Worm (Caenorhabditis elegans) whole organism, dauer: ENCODE measurements around the gene Y75B8A.13.
"Not testable (repeated sequence)": the region's sequence is repeated elsewhere in the genome, so short reads cannot be mapped to it uniquely, and the experiment has no call there.

Experiments used
- unc-62 ChIP-seq: sonication (generic microtip); optimal IDR thresholded peaks from 2 replicates; lab custom pipeline; 2017; ENCODE audit warnings: missing biosample characterization, missing genetic modification reagents, missing genetic modification characterization

Gene Y75B8A.13

ce11 chrIII:12220820-12221219 lies 5.3 kb upstream of the Y75B8A.13 start:
- TF ChIP-seq unc-62 (GFP tag; lab: Kevin White, UChicago), result no peak

DNA sequence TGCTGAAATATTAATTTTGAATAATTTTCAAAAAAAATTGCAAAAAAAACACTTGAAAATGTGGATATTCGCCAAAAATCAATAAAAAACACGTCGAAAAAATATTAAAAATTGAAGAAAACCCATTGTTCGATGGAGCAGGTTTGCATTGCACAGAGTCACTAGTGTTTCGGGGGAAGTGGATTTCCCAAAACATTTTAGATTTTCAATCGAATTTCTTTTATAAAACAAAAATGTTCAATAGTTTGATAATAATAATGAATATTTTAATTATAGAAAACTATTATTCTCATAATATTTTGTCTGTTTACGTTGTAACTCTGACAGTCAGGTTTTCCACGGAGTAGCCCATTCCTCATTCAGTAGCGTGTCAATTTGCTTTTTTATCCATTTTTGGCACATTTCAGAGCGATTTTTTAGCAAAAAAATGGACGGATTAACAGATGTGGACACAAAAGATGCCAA lies 3.2 kb upstream of the Y75B8A.13 start, which contains the start of the genes gex-4 and gphr-1:
gex-4 (minus strand) TSS at position 2 of the 465 bp plus-strand sequence.
gphr-1 (plus strand) TSS at position 415 of the 465 bp plus-strand sequence.
- no peak for TF ChIP-seq unc-62 (GFP tag; lab: Kevin White, UChicago)

DNA sequence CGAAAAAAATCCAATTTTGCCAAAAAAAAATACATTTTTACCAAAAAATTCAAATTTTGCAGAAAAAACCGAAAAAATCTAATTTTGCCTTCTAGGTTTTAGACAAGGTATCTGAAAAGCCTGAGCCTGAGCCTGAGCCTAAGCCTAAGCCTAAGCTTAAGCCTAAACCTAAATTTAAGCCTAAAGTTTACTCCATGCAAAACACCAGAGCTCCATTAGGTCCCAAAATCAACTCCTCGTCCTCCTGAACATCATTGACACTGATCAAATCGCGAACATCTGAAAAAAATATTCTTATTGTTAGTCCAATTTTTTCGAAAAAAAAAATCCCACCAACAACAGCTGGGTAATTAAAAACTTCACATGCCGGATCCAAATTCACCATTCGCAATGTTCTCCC lies 2.6 kb upstream of the Y75B8A.13 start:
- no peak for TF ChIP-seq unc-62 (GFP tag; lab: Kevin White, UChicago)

ce11 chrIII:12207574-12207973 lies 7.9 kb downstream of the Y75B8A.13 start:
- no peak for TF ChIP-seq unc-62 (GFP tag; lab: Kevin White, UChicago)

- no peak for TF ChIP-seq unc-62 (GFP tag; lab: Kevin White, UChicago)
Measured at ce11 chrIII:12205271-12205670, 10.2 kb downstream of the Y75B8A.13 start.

ce11 chrIII:12202437-12202836 lies 13.1 kb downstream of the Y75B8A.13 start, which contains the start of gene osm-12:
Gene osm-12, minus strand, starts transcription at chrIII:12202537.
- no peak for TF ChIP-seq unc-62 (GFP tag; lab: Kevin White, UChicago)

ce11 chrIII:12198135-12198534 lies 17.4 kb downstream of the Y75B8A.13 start:
- no peak for TF ChIP-seq unc-62 (GFP tag; lab: Kevin White, UChicago)

ce11 chrIII:12195991-12196390 lies 19.5 kb downstream of the Y75B8A.13 start:
- TF ChIP-seq unc-62 (GFP tag; lab: Kevin White, UChicago), result no peak

DNA sequence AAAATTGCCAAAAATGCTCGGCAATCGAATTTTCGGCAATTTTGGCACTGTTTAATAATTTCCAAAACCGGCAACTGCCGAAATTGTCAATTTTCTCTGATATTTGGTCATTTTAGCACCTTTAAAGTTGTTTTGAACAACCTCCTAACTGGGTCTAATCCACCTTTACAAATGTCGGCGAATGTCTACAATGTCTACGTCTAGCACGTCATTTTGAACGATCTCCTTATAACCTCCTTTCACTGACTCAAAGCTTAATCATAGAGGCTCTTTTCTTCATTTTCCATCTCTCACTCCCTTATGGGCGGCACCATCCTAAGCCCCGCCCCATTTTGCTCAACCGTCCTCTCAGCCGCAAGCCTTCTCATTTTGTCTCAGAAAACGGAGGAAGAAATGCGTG lies 21.3 kb downstream of the Y75B8A.13 start, which contains the start of gene Y75B8A.44:
Y75B8A.44 (plus strand) TSS at position 301 of the 400 bp plus-strand sequence.
- no peak for TF ChIP-seq unc-62 (GFP tag; lab: Kevin White, UChicago)

ce11 chrIII:12188236-12188635 lies 27.3 kb downstream of the Y75B8A.13 start:
- TF ChIP-seq unc-62 (GFP tag; lab: Kevin White, UChicago), result no peak

ce11 chrIII:12186111-12186510 lies 29.4 kb downstream of the Y75B8A.13 start, which contains the start of gene lury-1:
Gene lury-1, plus strand, starts transcription at chrIII:12186411.
- TF ChIP-seq unc-62 (GFP tag; lab: Kevin White, UChicago), result no peak

- no peak for TF ChIP-seq unc-62 (GFP tag; lab: Kevin White, UChicago)
Measured at ce11 chrIII:12182919-12183318, 32.6 kb downstream of the Y75B8A.13 start, which contains the start of gene Y75B8A.10. Gene Y75B8A.10, minus strand, starts transcription at chrIII:12183019.

DNA sequence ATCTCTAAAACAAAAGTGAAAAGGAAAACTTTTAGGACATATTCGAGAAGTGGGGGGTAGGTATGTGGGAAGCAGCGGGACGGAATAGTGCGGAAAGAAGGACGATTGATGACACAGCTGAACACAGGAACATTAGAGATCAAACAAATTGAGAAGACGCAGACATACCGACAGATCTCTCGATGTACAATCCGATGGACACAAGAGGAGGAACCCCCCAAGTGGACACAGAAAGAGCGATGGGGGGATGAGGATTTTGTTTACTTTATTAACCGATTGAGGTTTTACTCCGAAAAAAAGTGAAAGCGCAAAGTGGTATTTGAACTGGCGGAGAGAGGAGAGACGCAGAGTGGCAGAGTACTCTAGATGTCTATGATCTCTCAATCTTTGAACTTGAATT lies 37.4 kb downstream of the Y75B8A.13 start:
- no peak for TF ChIP-seq unc-62 (GFP tag; lab: Kevin White, UChicago)

ce11 chrIII:12177145-12177544 lies 38.4 kb downstream of the Y75B8A.13 start, which contains the start of gene gly-11:
Gene gly-11, minus strand, starts transcription at chrIII:12177245.
- TF ChIP-seq unc-62 (GFP tag; lab: Kevin White, UChicago), result not testable (repeated sequence)

DNA sequence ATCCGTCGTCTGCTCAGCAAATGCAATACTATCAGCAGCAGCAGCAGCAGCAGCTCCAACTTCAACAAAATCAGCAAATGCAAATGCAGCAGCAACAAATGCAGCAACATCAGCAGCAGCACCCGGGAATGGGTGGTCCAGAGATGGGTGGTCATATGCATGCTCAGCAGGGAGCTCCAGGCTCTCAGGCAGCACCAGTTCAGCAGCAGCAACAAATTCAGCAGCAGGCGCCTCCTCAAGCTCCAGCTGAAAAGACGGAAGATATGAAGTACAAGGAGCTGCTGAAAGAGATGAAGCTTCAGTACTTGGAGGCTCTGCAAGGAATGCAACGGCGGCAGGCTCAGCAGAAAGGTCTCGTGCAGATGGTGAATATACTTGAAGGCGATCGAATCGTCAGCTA lies 48.5 kb downstream of the Y75B8A.13 start:
- TF ChIP-seq unc-62 (GFP tag; lab: Kevin White, UChicago), result no peak

- no peak for TF ChIP-seq unc-62 (GFP tag; lab: Kevin White, UChicago)
Measured at ce11 chrIII:12165305-12165704, 50.2 kb downstream of the Y75B8A.13 start.

DNA sequence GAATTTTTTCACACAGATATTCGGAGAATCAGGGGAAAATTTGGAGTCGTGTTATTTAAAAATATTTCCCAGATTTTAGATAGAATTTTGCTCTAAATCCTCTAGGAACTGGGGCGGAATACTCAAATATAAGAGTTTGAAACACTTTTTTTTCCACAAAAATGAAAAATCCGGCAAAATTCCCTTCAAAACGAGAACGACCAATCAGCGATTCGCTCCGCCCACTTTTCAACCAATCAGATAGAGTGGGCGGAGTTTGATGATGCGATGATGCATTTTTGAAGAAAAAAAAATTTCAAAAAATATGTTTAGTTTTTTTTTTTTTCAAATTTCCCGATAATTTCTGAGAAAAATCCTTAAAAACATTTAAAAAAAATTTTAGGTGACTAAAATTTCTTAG lies 51.1 kb downstream of the Y75B8A.13 start:
- TF ChIP-seq unc-62 (GFP tag; lab: Kevin White, UChicago), result no peak
